Worm (Caenorhabditis elegans) whole organism, young adult: Measurements from ENCODE around the gene F36D3.14.
A peak's percentile ranks its signal among the peaks of the same experiment; 100 is the strongest.

Experiments used
- B0035.1 ChIP-seq: sonication (generic microtip); optimal IDR thresholded peaks from 2 replicates; lab custom pipeline; 2016; ENCODE audit warnings: missing genetic modification characterization, mild to moderate bottlenecking, missing compliant biosample characterization, missing genotype, missing genetic modification reagents
- C17E4.6 ChIP-seq: fragments of 200-800 bp; sonication (Bioruptor generic); IDR thresholded peaks from 2 replicates; pipeline ENCODE4 v1.3.6; 2022; ENCODE audit warnings: missing genetic modification reagents, missing genetic modification characterization, missing compliant biosample characterization
- F37B4.10 ChIP-seq: fragments of 200-800 bp; sonication (Bioruptor generic); IDR thresholded peaks from 2 replicates; pipeline ENCODE4 v1.3.6; 2022; ENCODE audit warnings: missing genetic modification characterization, missing compliant biosample characterization
- F49E8.2 ChIP-seq: sonication (generic microtip); optimal IDR thresholded peaks from 3 replicates; lab custom pipeline; 2017; ENCODE audit warnings: missing genetic modification characterization, mild to moderate bottlenecking, missing compliant biosample characterization, antibody characterized with exemption, moderate library complexity; ENCODE audit not compliant: insufficient read depth
- K12H6.12 ChIP-seq: fragments of 200-800 bp; sonication (Bioruptor generic); optimal IDR thresholded peaks from 2 replicates; lab custom pipeline; 2018; ENCODE audit warnings: mild to moderate bottlenecking, missing genetic modification characterization, missing compliant biosample characterization
- Y56A3A.18 ChIP-seq: fragments of 200-800 bp; sonication (Bioruptor generic); IDR thresholded peaks from 2 replicates; pipeline ENCODE4 v1.3.6; 2022; ENCODE audit warnings: missing genetic modification reagents, missing genetic modification characterization, missing compliant biosample characterization
- attf-5 ChIP-seq: fragments of 200-800 bp; sonication (Bioruptor generic); optimal IDR thresholded peaks from 2 replicates; lab custom pipeline; 2018; ENCODE audit warnings: mild to moderate bottlenecking, missing genetic modification characterization, missing compliant biosample characterization
- ceh-100 ChIP-seq: fragments of 200-800 bp; sonication (Bioruptor generic); IDR thresholded peaks from 2 replicates; pipeline ENCODE4 v1.3.6; 2022; ENCODE audit warnings: missing genetic modification reagents, missing genetic modification characterization, missing compliant biosample characterization
- ceh-79 ChIP-seq: sonication (generic microtip); optimal IDR thresholded peaks from 2 replicates; lab custom pipeline; 2017; ENCODE audit warnings: mild to moderate bottlenecking, missing genetic modification characterization, missing compliant biosample characterization
- ceh-91 ChIP-seq: fragments of 200-800 bp; sonication (Bioruptor generic); IDR thresholded peaks from 2 replicates; pipeline ENCODE4 v1.3.6; 2022; ENCODE audit warnings: missing genetic modification reagents, missing genetic modification characterization, missing compliant biosample characterization
- dpff-1 ChIP-seq: sonication (generic microtip); optimal IDR thresholded peaks from 2 replicates; lab custom pipeline; 2017; ENCODE audit warnings: mild to moderate bottlenecking, missing genetic modification characterization, missing compliant biosample characterization
- dpl-1 ChIP-seq: fragments of 150-350 bp; optimal IDR thresholded peaks from 2 replicates; lab custom pipeline; 2014; ENCODE audit warnings: missing biosample characterization, missing genetic modification reagents, missing genetic modification characterization
- ekl-4 ChIP-seq: fragments of 200-800 bp; sonication (Bioruptor generic); IDR thresholded peaks from 2 replicates; pipeline ENCODE4 v1.3.6; 2022; ENCODE audit warnings: missing genetic modification reagents, missing genetic modification characterization, missing compliant biosample characterization
- ets-4 ChIP-seq: fragments of 200-800 bp; sonication (Bioruptor generic); optimal IDR thresholded peaks from 2 replicates; lab custom pipeline; 2018; ENCODE audit warnings: mild to moderate bottlenecking, missing genetic modification characterization, missing compliant biosample characterization
- fkh-3 ChIP-seq: sonication (generic microtip); optimal IDR thresholded peaks from 2 replicates; lab custom pipeline; 2016; ENCODE audit warnings: mild to moderate bottlenecking, missing genetic modification characterization, missing compliant biosample characterization
- him-1 ChIP-seq: sonication (generic microtip); optimal IDR thresholded peaks from 2 replicates; lab custom pipeline; 2016; ENCODE audit warnings: missing genotype, missing genetic modification reagents, missing genetic modification characterization, missing compliant biosample characterization
- hlh-12 ChIP-seq: sonication (generic microtip); optimal IDR thresholded peaks from 2 replicates; lab custom pipeline; 2016; ENCODE audit warnings: missing genetic modification characterization, missing compliant biosample characterization
- hlh-26 ChIP-seq: fragments of 200-800 bp; sonication (Bioruptor generic); conservative IDR thresholded peaks from 2 replicates; pipeline ENCODE4 v1.3.6; 2022; ENCODE audit warnings: missing genetic modification reagents, missing genetic modification characterization, missing compliant biosample characterization
- hmg-20 ChIP-seq: fragments of 200-800 bp; sonication (Bioruptor generic); IDR thresholded peaks from 2 replicates; pipeline ENCODE4 v1.3.6; 2022; ENCODE audit warnings: missing genetic modification reagents, missing genetic modification characterization, missing compliant biosample characterization
- lin-35 ChIP-seq, 3 experiments: fragments of 150-350 bp in 2 of 3; sonication (generic microtip) in 1 of 3; optimal IDR thresholded peaks; 2 replicates each; lab custom pipeline; 2014 to 2018; ENCODE audit warnings: missing biosample characterization in 3 of 3, missing genetic modification characterization in 3 of 3, missing genetic modification reagents in 3 of 3
- lin-54 ChIP-seq: fragments of 200-800 bp; sonication (Bioruptor generic); optimal IDR thresholded peaks from 2 replicates; lab custom pipeline; 2018; ENCODE audit warnings: mild to moderate bottlenecking, missing genetic modification characterization, missing compliant biosample characterization
- lsy-27 ChIP-seq: sonication (generic microtip); optimal IDR thresholded peaks from 2 replicates; lab custom pipeline; 2017; ENCODE audit warnings: missing genetic modification characterization, mild to moderate bottlenecking, missing compliant biosample characterization, antibody characterized with exemption, missing genotype, borderline replicate concordance; ENCODE audit not compliant: insufficient read depth
- madf-3 ChIP-seq: fragments of 200-800 bp; sonication (Bioruptor generic); IDR thresholded peaks from 2 replicates; pipeline ENCODE4 v1.3.6; 2022; ENCODE audit warnings: missing genetic modification reagents, missing genetic modification characterization, missing compliant biosample characterization
- madf-6 ChIP-seq: fragments of 200-800 bp; sonication (Bioruptor generic); IDR thresholded peaks from 2 replicates; pipeline ENCODE4 v1.3.6; 2022; ENCODE audit warnings: missing genetic modification reagents, missing genetic modification characterization, missing compliant biosample characterization
- madf-8 ChIP-seq: fragments of 200-800 bp; sonication (Bioruptor generic); conservative IDR thresholded peaks from 2 replicates; pipeline ENCODE4 v1.3.6; 2022; ENCODE audit warnings: missing genetic modification reagents, missing genetic modification characterization, missing compliant biosample characterization
- mel-28 ChIP-seq: sonication (generic microtip); optimal IDR thresholded peaks from 2 replicates; lab custom pipeline; 2016; ENCODE audit warnings: borderline replicate concordance, mild to moderate bottlenecking, missing genetic modification characterization, missing compliant biosample characterization
- nfya-2 ChIP-seq: fragments of 200-800 bp; sonication (Bioruptor generic); IDR thresholded peaks from 2 replicates; pipeline ENCODE4 v1.3.6; 2022; ENCODE audit warnings: missing genetic modification reagents, missing genetic modification characterization, missing compliant biosample characterization
- nhr-120 ChIP-seq: fragments of 200-800 bp; sonication (Bioruptor generic); IDR thresholded peaks from 2 replicates; pipeline ENCODE4 v1.3.6; 2022; ENCODE audit warnings: missing genetic modification characterization, missing compliant biosample characterization
- nhr-179 ChIP-seq: sonication (generic microtip); optimal IDR thresholded peaks from 2 replicates; lab custom pipeline; 2016; ENCODE audit warnings: mild to moderate bottlenecking, missing genetic modification characterization, missing compliant biosample characterization
- nhr-27 ChIP-seq: fragments of 200-800 bp; sonication (Bioruptor generic); optimal IDR thresholded peaks from 2 replicates; lab custom pipeline; 2018; ENCODE audit warnings: mild to moderate bottlenecking, missing genetic modification characterization, moderate library complexity, missing compliant biosample characterization
- nhr-80 ChIP-seq: sonication (generic microtip); optimal IDR thresholded peaks from 2 replicates; lab custom pipeline; 2016; ENCODE audit warnings: missing genetic modification characterization, missing compliant biosample characterization
- rcor-1 ChIP-seq: fragments of 200-800 bp; sonication (Bioruptor generic); IDR thresholded peaks from 2 replicates; pipeline ENCODE4 v1.3.6; 2022; ENCODE audit warnings: missing genetic modification reagents, missing genetic modification characterization, missing compliant biosample characterization
- rpc-1 ChIP-seq, 2 experiments: fragments of 150-350 bp in 1 of 2; sonication (generic microtip) in 1 of 2; optimal IDR thresholded peaks; 2 replicates each; lab custom pipeline; 2014 to 2018; ENCODE audit warnings: missing biosample characterization in 1 of 2, missing genetic modification characterization in 1 of 2, missing genetic modification reagents in 1 of 2, missing genotype in 1 of 2
- sea-2 ChIP-seq: fragments of 200-800 bp; sonication (Bioruptor generic); IDR thresholded peaks from 2 replicates; pipeline ENCODE4 v1.3.6; 2022; ENCODE audit warnings: missing genetic modification characterization, missing compliant biosample characterization
- xnd-1 ChIP-seq: sonication (generic microtip); optimal IDR thresholded peaks from 2 replicates; lab custom pipeline; 2016; ENCODE audit warnings: missing genotype, missing genetic modification reagents, missing genetic modification characterization, missing compliant biosample characterization
- zfh-2 ChIP-seq: fragments of 200-800 bp; sonication (Bioruptor generic); conservative IDR thresholded peaks from 2 replicates; pipeline ENCODE4 v1.3.6; 2022; ENCODE audit warnings: missing genetic modification reagents, missing genetic modification characterization, missing compliant biosample characterization
- ztf-25 ChIP-seq: fragments of 200-800 bp; sonication (Bioruptor generic); IDR thresholded peaks from 2 replicates; pipeline ENCODE4 v1.3.6; 2022; ENCODE audit warnings: missing genetic modification reagents, missing genetic modification characterization, missing compliant biosample characterization
- ztf-28 ChIP-seq: fragments of 200-800 bp; sonication (Bioruptor generic); IDR thresholded peaks from 2 replicates; pipeline ENCODE4 v1.3.6; 2022; ENCODE audit warnings: missing genetic modification reagents, missing genetic modification characterization, missing compliant biosample characterization

F36D3.14 gene

ce11 chrV:16537908-16538446, 34.9 kb upstream of the F36D3.14 start, which contains the start of gene Y32B12B.2 (continued):
- TF ChIP-seq hlh-26 (GFP tag; lab: Robert Waterston, UW) (no peak), C17E4.6 (GFP tag; lab: Robert Waterston, UW) (no peak), B0035.1 (tag; lab: Kevin White, UChicago) (no peak), ztf-28 (GFP tag; lab: Robert Waterston, UW) (peak; percentile 41; the same call in 1 of the 2 replicates), rcor-1 (GFP tag; lab: Robert Waterston, UW) (0 out of 2 replicates have a peak, but pooled peaks have one; percentile 15), sea-2 (GFP tag; lab: Robert Waterston, UW) (0 out of 2 replicates have a peak, but pooled peaks have one; percentile 32), xnd-1 (tag; lab: Kevin White, UChicago) (peak; percentile 38), ceh-91 (peak; percentile 53), F49E8.2 (tag; lab: Kevin White, UChicago) (peak; percentile 33), nhr-80 (no peak), Y56A3A.18 (GFP tag; lab: Robert Waterston, UW) (no peak), lin-54 (peak; percentile 57), madf-8 (GFP tag; lab: Robert Waterston, UW) (peak; percentile 40), nhr-27 (no peak), hmg-20 (GFP tag; lab: Robert Waterston, UW) (no peak), zfh-2 (no peak), nhr-179 (tag; lab: Kevin White, UChicago) (no peak)
- TF ChIP-seq, all 124 proteins: peak for 42

ce11 chrV:16536701-16537100, 33.6 kb upstream of the F36D3.14 start, which contains the start of gene Y32B12B.1:
TSS of gene Y32B12B.1 (plus strand) at chrV:16537001.
- TF ChIP-seq fkh-3 (tag; lab: Kevin White, UChicago), result no peak
- TF ChIP-seq nhr-120 (GFP tag; lab: Robert Waterston, UW), result no peak
- no peak for TF ChIP-seq madf-3 (GFP tag; lab: Robert Waterston, UW)
- TF ChIP-seq him-1 (tag; lab: Kevin White, UChicago), result no peak
- no peak for TF ChIP-seq lsy-27
- TF ChIP-seq madf-6 (GFP tag; lab: Robert Waterston, UW), result no peak
- TF ChIP-seq madf-8 (GFP tag; lab: Robert Waterston, UW), result no peak
- no peak for TF ChIP-seq attf-5 (GFP tag; lab: Kevin White, UChicago)
- no peak for TF ChIP-seq hlh-12 (tag; lab: Kevin White, UChicago)
- TF ChIP-seq F37B4.10 (GFP tag; lab: Robert Waterston, UW), result no peak
- no peak for TF ChIP-seq rpc-1 (optimal IDR thresholded peaks at IDR 0.05; lab: Kevin White, UChicago)
- no peak for TF ChIP-seq rpc-1 (tag; optimal IDR thresholded peaks at IDR 0.05; lab: Kevin White, UChicago)
- TF ChIP-seq K12H6.12 (tag; lab: Kevin White, UChicago), result no peak
- TF ChIP-seq ekl-4, result no peak
- TF ChIP-seq F49E8.2 (tag; lab: Kevin White, UChicago), result no peak
- no peak for TF ChIP-seq Y56A3A.18 (GFP tag; lab: Robert Waterston, UW)
- no peak for TF ChIP-seq nfya-2
- TF ChIP-seq mel-28 (tag; lab: Kevin White, UChicago), result no peak
- no peak for TF ChIP-seq dpff-1 (tag; lab: Kevin White, UChicago)
- TF ChIP-seq ceh-79, result no peak
- TF ChIP-seq ets-4, result no peak

ce11 chrV:16535172-16535571, 32.1 kb upstream of the F36D3.14 start, which contains the start of gene Y32B12B.8:
TSS of gene Y32B12B.8 (plus strand) at chrV:16535472.
- TF ChIP-seq dpl-1 (GFP tag; lab: Kevin White, UChicago), result no peak
- TF ChIP-seq mel-28 (tag; lab: Kevin White, UChicago), result no peak
- TF ChIP-seq ceh-100 (GFP tag; lab: Robert Waterston, UW), result no peak
- no peak for TF ChIP-seq lin-35 (GFP tag; optimal IDR thresholded peaks at IDR 0.05; lab: Kevin White, UChicago)
- TF ChIP-seq ztf-25 (GFP tag; lab: Robert Waterston, UW), result no peak
